Worm (Caenorhabditis elegans) whole organism, young adult: Measurements from ENCODE around the gene pigs-1.

Source experiments
- F37B4.10 ChIP-seq: fragments of 200-800 bp; sonication (Bioruptor generic); IDR thresholded peaks from 2 replicates; pipeline ENCODE4 v1.3.6; 2022; ENCODE audit warnings: missing genetic modification characterization, missing compliant biosample characterization
- K11D2.4 ChIP-seq: fragments of 200-800 bp; sonication (Bioruptor generic); IDR thresholded peaks from 2 replicates; pipeline ENCODE4 v1.3.6; 2022; ENCODE audit warnings: missing genetic modification reagents, missing genetic modification characterization, missing compliant biosample characterization
- ceh-79 ChIP-seq: sonication (generic microtip); optimal IDR thresholded peaks from 2 replicates; lab custom pipeline; 2017; ENCODE audit warnings: mild to moderate bottlenecking, missing genetic modification characterization, missing compliant biosample characterization
- hrde-1 ChIP-seq: sonication (generic microtip); optimal IDR thresholded peaks from 2 replicates; lab custom pipeline; 2016; ENCODE audit warnings: missing genetic modification characterization, mild to moderate bottlenecking, missing compliant biosample characterization, moderate library complexity, missing genotype, missing genetic modification reagents, borderline replicate concordance
- ztf-6 ChIP-seq: fragments of 200-800 bp; sonication (Bioruptor generic); IDR thresholded peaks from 2 replicates; pipeline ENCODE4 v1.3.6; 2022; ENCODE audit warnings: missing genetic modification reagents, missing genetic modification characterization, missing compliant biosample characterization

ce11 chrIV:10135817-10136216 is 13.0 kb downstream of the pigs-1 start, which contains the start of gene K08F4.5:
- TF ChIP-seq K11D2.4 (GFP tag; lab: Robert Waterston, UW) (no peak), ceh-79 (tag; lab: Kevin White, UChicago) (no peak), ztf-6 (GFP tag; lab: Robert Waterston, UW) (no peak), hrde-1 (tag; lab: Kevin White, UChicago) (no peak), F37B4.10 (GFP tag; lab: Robert Waterston, UW) (no peak)
